Fruit fly (Drosophila melanogaster) whole organism, wandering third instar larva: ENCODE data around the gene CG12521.

Experiments
- Abd-B ChIP-seq: fragments of >200 bp; optimal IDR thresholded peaks from 2 replicates; lab custom pipeline; 2017; ENCODE audit warnings: missing biosample characterization, missing genetic modification characterization
- CG32264 ChIP-seq: fragments of 200-800 bp; sonication (Bioruptor generic); optimal IDR thresholded peaks from 2 replicates; lab custom pipeline; 2016; ENCODE audit warnings: missing biosample characterization, missing genetic modification characterization
- CG9705 ChIP-seq: fragments of 200-800 bp; sonication (Bioruptor generic); optimal IDR thresholded peaks from 2 replicates; lab custom pipeline; 2018; ENCODE audit warnings: missing biosample characterization, mild to moderate bottlenecking, missing genetic modification characterization
- CrebA ChIP-seq: fragments of 200-800 bp; sonication (Bioruptor generic); optimal IDR thresholded peaks from 2 replicates; lab custom pipeline; 2016; ENCODE audit warnings: missing biosample characterization, mild to moderate bottlenecking, missing genetic modification characterization, borderline replicate concordance
- Dfd ChIP-seq: fragments of >200 bp; optimal IDR thresholded peaks from 2 replicates; lab custom pipeline; 2017; ENCODE audit warnings: missing biosample characterization, missing genetic modification characterization
- Dif ChIP-seq: fragments of 200-275, 200-300 bp; sonication (Bioruptor generic); optimal IDR thresholded peaks from 2 replicates; lab custom pipeline; 2018; ENCODE audit warnings: missing biosample characterization, missing genetic modification characterization; ENCODE audit not compliant: partially characterized antibody
- GATAd ChIP-seq: sonication (Bioruptor generic); optimal IDR thresholded peaks from 2 replicates; lab custom pipeline; 2016; ENCODE audit warnings: missing biosample characterization, missing genetic modification characterization
- HLH106 ChIP-seq: fragments of 200-800 bp; optimal IDR thresholded peaks from 3 replicates; lab custom pipeline; 2019; ENCODE audit warnings: missing biosample characterization, mild to moderate bottlenecking, missing genetic modification characterization, moderate library complexity
- Hnf4 ChIP-seq: fragments of 200-800 bp; sonication (Bioruptor generic); optimal IDR thresholded peaks from 2 replicates; lab custom pipeline; 2016; ENCODE audit warnings: missing biosample characterization, mild to moderate bottlenecking, missing genetic modification characterization
- Hr78 ChIP-seq: fragments of >200 bp; optimal IDR thresholded peaks from 2 replicates; lab custom pipeline; 2017; ENCODE audit warnings: missing biosample characterization, missing genetic modification characterization
- Hr83 ChIP-seq: fragments of 200-300 bp; sonication (Bioruptor generic); optimal IDR thresholded peaks from 2 replicates; lab custom pipeline; 2016; ENCODE audit warnings: missing biosample characterization, mild to moderate bottlenecking, missing genetic modification characterization, moderate library complexity; ENCODE audit not compliant: poor library complexity, severe bottlenecking
- Jra ChIP-seq: sonication (Bioruptor generic); optimal IDR thresholded peaks from 2 replicates; lab custom pipeline; 2016; ENCODE audit warnings: missing biosample characterization, missing genetic modification characterization
- Mio ChIP-seq: sonication (Bioruptor generic); optimal IDR thresholded peaks from 2 replicates; lab custom pipeline; 2016; ENCODE audit warnings: missing biosample characterization, missing genetic modification characterization
- N ChIP-seq: fragments of >200 bp; optimal IDR thresholded peaks from 2 replicates; lab custom pipeline; 2018; ENCODE audit warnings: missing biosample characterization, missing external identifiers, missing genetic modification characterization
- OdsH ChIP-seq: fragments of 200-800 bp; sonication (Bioruptor generic); optimal IDR thresholded peaks from 2 replicates; lab custom pipeline; 2016; ENCODE audit warnings: missing biosample characterization, mild to moderate bottlenecking, missing genetic modification characterization
- Rel ChIP-seq, 2 experiments: fragments of 200-800 bp; sonication (Bioruptor generic) in 1 of 2; optimal IDR thresholded peaks; 2 replicates in 1 of 2; 3 replicates in 1 of 2; lab custom pipeline; 2016 to 2019; ENCODE audit warnings: mild to moderate bottlenecking in 2 of 2, missing biosample characterization in 2 of 2, missing genetic modification characterization in 2 of 2, moderate library complexity in 1 of 2
- Sp1 ChIP-seq: fragments of 200-800 bp; sonication (Bioruptor generic); optimal IDR thresholded peaks from 3 replicates; lab custom pipeline; 2019; ENCODE audit warnings: missing biosample characterization, mild to moderate bottlenecking, missing genetic modification characterization, moderate library complexity
- Vsx2 ChIP-seq: fragments of 200-300, 225-300 bp; sonication (Bioruptor generic); optimal IDR thresholded peaks from 2 replicates; lab custom pipeline; 2018; ENCODE audit warnings: missing biosample characterization, missing genetic modification characterization; ENCODE audit not compliant: partially characterized antibody
- br ChIP-seq: fragments of 200-800 bp; sonication (Bioruptor generic); optimal IDR thresholded peaks from 2 replicates; lab custom pipeline; 2016; ENCODE audit warnings: missing biosample characterization, missing genetic modification characterization
- brk ChIP-seq: fragments of 200-800 bp; sonication (Bioruptor generic); optimal IDR thresholded peaks from 2 replicates; lab custom pipeline; 2016; ENCODE audit warnings: missing biosample characterization, mild to moderate bottlenecking, missing genetic modification characterization
- dl ChIP-seq, 2 experiments: fragments of 175-275, 200-275 bp in 1 of 2; fragments of 200-275 bp in 1 of 2; sonication (Bioruptor generic); optimal IDR thresholded peaks; lab custom pipeline; 2018; ENCODE audit warnings: mild to moderate bottlenecking in 2 of 2, missing biosample characterization in 2 of 2, missing genetic modification characterization in 2 of 2, moderate library complexity in 2 of 2; ENCODE audit not compliant: partially characterized antibody in 2 of 2, insufficient read depth in 1 of 2
- dsf ChIP-seq: sonication (Bioruptor generic); optimal IDR thresholded peaks from 2 replicates; lab custom pipeline; 2016; ENCODE audit warnings: missing biosample characterization, missing genetic modification characterization, borderline replicate concordance
- ey ChIP-seq: fragments of 200-800 bp; sonication (Bioruptor generic); optimal IDR thresholded peaks from 2 replicates; lab custom pipeline; 2016; ENCODE audit warnings: missing biosample characterization, missing genetic modification characterization
- foxo ChIP-seq, 2 experiments: fragments of 200-800 bp; sonication (Bioruptor generic); optimal IDR thresholded peaks; 2 replicates in 1 of 2; 3 replicates in 1 of 2; lab custom pipeline; 2016 to 2017; ENCODE audit warnings: missing biosample characterization in 2 of 2, missing genetic modification characterization in 2 of 2
- fru ChIP-seq: fragments of 200-800 bp; sonication (Bioruptor generic); optimal IDR thresholded peaks from 3 replicates; lab custom pipeline; 2016; ENCODE audit warnings: missing biosample characterization, mild to moderate bottlenecking, missing genetic modification characterization
- h ChIP-seq: fragments of 200-800 bp; sonication (Bioruptor generic); optimal IDR thresholded peaks from 3 replicates; lab custom pipeline; 2016; ENCODE audit warnings: missing biosample characterization, mild to moderate bottlenecking, missing genetic modification characterization
- jim ChIP-seq: fragments of 175-275, 200-325 bp; sonication (Bioruptor generic); optimal IDR thresholded peaks from 2 replicates; lab custom pipeline; 2016; ENCODE audit warnings: missing biosample characterization, mild to moderate bottlenecking, missing genetic modification characterization
- pan ChIP-seq: fragments of >200 bp; optimal IDR thresholded peaks from 2 replicates; lab custom pipeline; 2017
- psq ChIP-seq: fragments of 200-800 bp; sonication (Bioruptor generic); optimal IDR thresholded peaks from 3 replicates; lab custom pipeline; 2017; ENCODE audit warnings: missing biosample characterization, mild to moderate bottlenecking, missing genetic modification characterization, moderate library complexity
- rgr ChIP-seq: fragments of 200-800 bp; sonication (Bioruptor generic); optimal IDR thresholded peaks from 3 replicates; lab custom pipeline; 2016; ENCODE audit warnings: missing biosample characterization, mild to moderate bottlenecking, missing genetic modification characterization
- sv ChIP-seq: fragments of 200-800 bp; sonication (Bioruptor generic); optimal IDR thresholded peaks from 3 replicates; lab custom pipeline; 2016; ENCODE audit warnings: missing biosample characterization, missing genetic modification characterization
- usp ChIP-seq: fragments of >200 bp; optimal IDR thresholded peaks from 2 replicates; lab custom pipeline; 2017; ENCODE audit warnings: missing biosample characterization, missing genetic modification characterization

The CG12521 gene

dm6 chr3L:11871205-11871604, 23.6 kb upstream of the CG12521 start, which contains the start of gene CG5906:
TSS of gene CG5906 (minus strand) at chr3L:11871305.
- TF ChIP-seq br (GFP tag; lab: Kevin White, UChicago) (no peak), foxo (GFP tag; optimal IDR thresholded peaks at IDR 0.05; lab: Kevin White, UChicago) (no peak), ey (GFP tag; lab: Kevin White, UChicago) (no peak), HLH106 (tag; lab: Kevin White, UChicago) (no peak), usp (GFP tag; lab: Kevin White, UChicago) (no peak), CG9705 (GFP tag; lab: Kevin White, UChicago) (no peak), Sp1 (GFP tag; lab: Kevin White, UChicago) (no peak), Hnf4 (GFP tag; lab: Kevin White, UChicago) (no peak), Jra (GFP tag; lab: Kevin White, UChicago) (no peak), Dfd (GFP tag; lab: Kevin White, UChicago) (no peak), Hr83 (GFP tag; lab: Kevin White, UChicago) (no peak), brk (GFP tag; lab: Kevin White, UChicago) (no peak), dsf (GFP tag; lab: Kevin White, UChicago) (no peak), Vsx2 (GFP tag; lab: Kevin White, UChicago) (no peak)

dm6 chr3L:11869328-11869727, 21.7 kb upstream of the CG12521 start:
- TF ChIP-seq psq (GFP tag; lab: Kevin White, UChicago) (no peak), HLH106 (tag; lab: Kevin White, UChicago) (no peak), fru (GFP tag; lab: Kevin White, UChicago) (no peak), Rel (GFP tag; optimal IDR thresholded peaks at IDR 0.05; lab: Kevin White, UChicago) (no peak), Rel (tag; optimal IDR thresholded peaks at IDR 0.05; lab: Kevin White, UChicago) (no peak)

dm6 chr3L:11863587-11863986, 16.0 kb upstream of the CG12521 start:
- no peak for TF ChIP-seq GATAd (GFP tag; lab: Kevin White, UChicago)
- TF ChIP-seq Jra (GFP tag; lab: Kevin White, UChicago) = no peak
- TF ChIP-seq usp (GFP tag; lab: Kevin White, UChicago) = no peak
- no peak for TF ChIP-seq CG32264
- TF ChIP-seq Dif (GFP tag; lab: Kevin White, UChicago) = no peak
- no peak for TF ChIP-seq CG9705 (GFP tag; lab: Kevin White, UChicago)
- no peak for TF ChIP-seq h
- no peak for TF ChIP-seq brk (GFP tag; lab: Kevin White, UChicago)
- no peak for TF ChIP-seq Hr78 (GFP tag; lab: Kevin White, UChicago)
- TF ChIP-seq foxo (GFP tag; optimal IDR thresholded peaks at IDR 0.05; lab: Kevin White, UChicago) = no peak
- TF ChIP-seq Sp1 (GFP tag; lab: Kevin White, UChicago) = peak; percentile 0
- TF ChIP-seq ey (GFP tag; lab: Kevin White, UChicago) = no peak
- TF ChIP-seq HLH106 (tag; lab: Kevin White, UChicago) = peak; percentile 9
- no peak for TF ChIP-seq N (GFP tag; lab: Kevin White, UChicago)
- TF ChIP-seq dl (GFP tag; optimal IDR thresholded peaks at IDR 0.05; lab: Kevin White, UChicago; ENCODE audit: insufficient read depth in 1 of 2, partially characterized antibody in 2 of 2) = no peak
- no peak for TF ChIP-seq jim (GFP tag; lab: Kevin White, UChicago)

- TF ChIP-seq brk (GFP tag; lab: Kevin White, UChicago) (no peak), sv (GFP tag; lab: Kevin White, UChicago) (no peak), rgr (no peak), Hnf4 (GFP tag; lab: Kevin White, UChicago) (no peak), HLH106 (tag; lab: Kevin White, UChicago) (no peak), br (GFP tag; lab: Kevin White, UChicago) (no peak), pan (lab: Kevin White, UChicago) (no peak), usp (GFP tag; lab: Kevin White, UChicago) (no peak), psq (GFP tag; lab: Kevin White, UChicago) (no peak), CrebA (GFP tag; lab: Kevin White, UChicago) (no peak), Vsx2 (GFP tag; lab: Kevin White, UChicago) (no peak), fru (GFP tag; lab: Kevin White, UChicago) (no peak), h (no peak), Hr78 (GFP tag; lab: Kevin White, UChicago) (no peak), OdsH (no peak), Hr83 (GFP tag; lab: Kevin White, UChicago) (no peak), Abd-B (GFP tag; lab: Kevin White, UChicago) (no peak), Mio (GFP tag; lab: Kevin White, UChicago) (no peak)
Observed at dm6 chr3L:11862266-11862665, 14.7 kb upstream of the CG12521 start.
